Worm (Caenorhabditis elegans) whole organism, late embryonic: Measurements from ENCODE around the gene R03G5.6.

ENCODE experiments used
- F13H6.1 ChIP-seq: sonication (generic microtip); optimal IDR thresholded peaks from 2 replicates; lab custom pipeline; 2016; ENCODE audit warnings: missing genetic modification characterization, missing compliant biosample characterization
- K02D7.2 ChIP-seq: sonication (generic microtip); optimal IDR thresholded peaks from 2 replicates; lab custom pipeline; 2017; ENCODE audit warnings: mild to moderate bottlenecking, missing genetic modification characterization, missing compliant biosample characterization
- T23F11.4 ChIP-seq: fragments of 200-800 bp; sonication (Bioruptor generic); optimal IDR thresholded peaks from 2 replicates; lab custom pipeline; 2018; ENCODE audit warnings: mild to moderate bottlenecking, missing genetic modification characterization, missing compliant biosample characterization
- ahr-1 ChIP-seq: sonication (generic microtip); optimal IDR thresholded peaks from 2 replicates; lab custom pipeline; 2016; ENCODE audit warnings: missing genetic modification characterization, missing compliant biosample characterization
- ama-1 ChIP-seq: fragments of 150-350 bp; optimal IDR thresholded peaks from 2 replicates; lab custom pipeline; 2014
- ceh-14 ChIP-seq: sonication (generic microtip); optimal IDR thresholded peaks from 2 replicates; lab custom pipeline; 2016; ENCODE audit warnings: missing genotype, missing genetic modification characterization, missing compliant biosample characterization
- ceh-2 ChIP-seq: sonication (generic microtip); optimal IDR thresholded peaks from 2 replicates; lab custom pipeline; 2016; ENCODE audit warnings: missing genotype, missing genetic modification characterization, missing compliant biosample characterization
- ceh-22 ChIP-seq: sonication (generic microtip); optimal IDR thresholded peaks from 2 replicates; lab custom pipeline; 2017; ENCODE audit warnings: missing biosample characterization, missing genetic modification characterization
- ceh-24 ChIP-seq: sonication (generic microtip); optimal IDR thresholded peaks from 2 replicates; lab custom pipeline; 2016; ENCODE audit warnings: mild to moderate bottlenecking, missing genetic modification characterization, missing compliant biosample characterization
- ceh-30 ChIP-seq: fragments of 150-350 bp; optimal IDR thresholded peaks from 2 replicates; lab custom pipeline; 2014; ENCODE audit warnings: missing biosample characterization, missing genetic modification characterization
- ceh-34 ChIP-seq: sonication (generic microtip); optimal IDR thresholded peaks from 2 replicates; lab custom pipeline; 2016; ENCODE audit warnings: mild to moderate bottlenecking, missing genetic modification characterization, missing compliant biosample characterization
- ceh-9 ChIP-seq: sonication (generic microtip); optimal IDR thresholded peaks from 2 replicates; lab custom pipeline; 2016; ENCODE audit warnings: mild to moderate bottlenecking, missing genetic modification characterization, inconsistent platforms, missing compliant biosample characterization
- che-1 ChIP-seq: sonication (generic microtip); optimal IDR thresholded peaks from 2 replicates; lab custom pipeline; 2016; ENCODE audit warnings: mild to moderate bottlenecking, missing genetic modification characterization, missing compliant biosample characterization
- dve-1 ChIP-seq: sonication (generic microtip); optimal IDR thresholded peaks from 2 replicates; lab custom pipeline; 2017; ENCODE audit warnings: antibody characterized with exemption, mild to moderate bottlenecking, missing genetic modification characterization, missing compliant biosample characterization
- elt-2 ChIP-seq: sonication (generic microtip); optimal IDR thresholded peaks from 2 replicates; lab custom pipeline; 2016; ENCODE audit warnings: missing genetic modification reagents, missing genetic modification characterization, missing compliant biosample characterization
- elt-4 ChIP-seq: sonication (generic microtip); optimal IDR thresholded peaks from 2 replicates; lab custom pipeline; 2016; ENCODE audit warnings: missing genetic modification characterization, missing compliant biosample characterization
- ets-4 ChIP-seq: sonication (generic microtip); optimal IDR thresholded peaks from 2 replicates; lab custom pipeline; 2016; ENCODE audit warnings: missing genetic modification characterization, missing compliant biosample characterization
- eyg-1 ChIP-seq: sonication (generic microtip); optimal IDR thresholded peaks from 2 replicates; lab custom pipeline; 2016; ENCODE audit warnings: missing genotype, missing genetic modification characterization, missing compliant biosample characterization
- fkh-10 ChIP-seq: fragments of 150-350 bp; optimal IDR thresholded peaks from 2 replicates; lab custom pipeline; 2014; ENCODE audit warnings: missing biosample characterization, missing genetic modification reagents, missing genetic modification characterization
- fkh-6 ChIP-seq: sonication (generic microtip); optimal IDR thresholded peaks from 2 replicates; lab custom pipeline; 2016; ENCODE audit warnings: missing genetic modification characterization, missing compliant biosample characterization
- gmeb-2 ChIP-seq: sonication (generic microtip); optimal IDR thresholded peaks from 2 replicates; lab custom pipeline; 2016; ENCODE audit warnings: missing genetic modification characterization, inconsistent platforms, missing compliant biosample characterization
- hlh-13 ChIP-seq: fragments of 200-800 bp; sonication (Bioruptor generic); optimal IDR thresholded peaks from 2 replicates; lab custom pipeline; 2018; ENCODE audit warnings: mild to moderate bottlenecking, missing genetic modification characterization, missing compliant biosample characterization
- hlh-30 ChIP-seq: sonication (generic microtip); optimal IDR thresholded peaks from 2 replicates; lab custom pipeline; 2017; ENCODE audit warnings: antibody characterized with exemption, missing genetic modification characterization, missing compliant biosample characterization; ENCODE audit not compliant: insufficient read depth
- hlh-6 ChIP-seq: sonication (generic microtip); optimal IDR thresholded peaks from 2 replicates; lab custom pipeline; 2016; ENCODE audit warnings: missing genotype, missing genetic modification characterization, missing compliant biosample characterization
- hlh-8 ChIP-seq: sonication (generic microtip); optimal IDR thresholded peaks from 2 replicates; lab custom pipeline; 2016; ENCODE audit warnings: missing genotype, missing genetic modification characterization, missing compliant biosample characterization
- lim-6 ChIP-seq: sonication (generic microtip); optimal IDR thresholded peaks from 2 replicates; lab custom pipeline; 2016; ENCODE audit warnings: missing genetic modification characterization, missing compliant biosample characterization
- madf-2 ChIP-seq: sonication (generic microtip); optimal IDR thresholded peaks from 2 replicates; lab custom pipeline; 2017; ENCODE audit warnings: missing genetic modification characterization, missing compliant biosample characterization
- nfya-1 ChIP-seq: sonication (generic microtip); optimal IDR thresholded peaks from 2 replicates; lab custom pipeline; 2017; ENCODE audit warnings: missing genetic modification characterization, mild to moderate bottlenecking, missing compliant biosample characterization, antibody characterized with exemption, moderate library complexity
- nhr-232 ChIP-seq: sonication (generic microtip); optimal IDR thresholded peaks from 2 replicates; lab custom pipeline; 2016; ENCODE audit warnings: missing genetic modification characterization, missing compliant biosample characterization
- npax-4 ChIP-seq: sonication (generic microtip); optimal IDR thresholded peaks from 2 replicates; lab custom pipeline; 2016; ENCODE audit warnings: missing genetic modification characterization, missing compliant biosample characterization
- odd-2 ChIP-seq: sonication (generic microtip); optimal IDR thresholded peaks from 2 replicates; lab custom pipeline; 2017; ENCODE audit warnings: antibody characterized with exemption, mild to moderate bottlenecking, missing genetic modification characterization, missing compliant biosample characterization
- pag-3 ChIP-seq: sonication (generic microtip); optimal IDR thresholded peaks from 2 replicates; lab custom pipeline; 2016; ENCODE audit warnings: missing compliant biosample characterization, missing genetic modification characterization, borderline replicate concordance
- pat-9 ChIP-seq: fragments of 200-800 bp; sonication (Bioruptor generic); optimal IDR thresholded peaks from 2 replicates; lab custom pipeline; 2018; ENCODE audit warnings: mild to moderate bottlenecking, missing genetic modification characterization, moderate library complexity, missing compliant biosample characterization
- pha-2 ChIP-seq: sonication (generic microtip); optimal IDR thresholded peaks from 2 replicates; lab custom pipeline; 2017; ENCODE audit warnings: mild to moderate bottlenecking, missing genetic modification characterization, missing compliant biosample characterization
- pqm-1 ChIP-seq: sonication (generic microtip); optimal IDR thresholded peaks from 2 replicates; lab custom pipeline; 2016; ENCODE audit warnings: missing genetic modification characterization, missing compliant biosample characterization
- ref-2 ChIP-seq: sonication (generic microtip); optimal IDR thresholded peaks from 2 replicates; lab custom pipeline; 2016; ENCODE audit warnings: missing genetic modification characterization, missing compliant biosample characterization
- rnt-1 ChIP-seq: sonication (generic microtip); optimal IDR thresholded peaks from 2 replicates; lab custom pipeline; 2016; ENCODE audit warnings: missing genetic modification characterization, missing compliant biosample characterization
- sdc-2 ChIP-seq: sonication (generic microtip); optimal IDR thresholded peaks from 2 replicates; lab custom pipeline; 2016; ENCODE audit warnings: missing genotype, missing genetic modification characterization, missing compliant biosample characterization
- sox-2 ChIP-seq: fragments of 200-800 bp; sonication (Bioruptor generic); IDR thresholded peaks from 2 replicates; pipeline ENCODE4 v1.3.6; 2022; ENCODE audit warnings: missing genetic modification reagents, missing genetic modification characterization, missing compliant biosample characterization
- sox-4 ChIP-seq: sonication (generic microtip); optimal IDR thresholded peaks from 2 replicates; lab custom pipeline; 2017; ENCODE audit warnings: mild to moderate bottlenecking, missing genetic modification characterization, inconsistent platforms, missing compliant biosample characterization
- tbx-2 ChIP-seq: sonication (generic microtip); optimal IDR thresholded peaks from 2 replicates; lab custom pipeline; 2016; ENCODE audit warnings: missing genetic modification characterization, missing compliant biosample characterization
- unc-3 ChIP-seq, 2 experiments: fragments of 200-800 bp in 1 of 2; sonication (Bioruptor generic) in 1 of 2; sonication (generic microtip) in 1 of 2; conservative IDR thresholded peaks in 1 of 2; optimal IDR thresholded peaks in 1 of 2; 2 replicates each; pipeline versions ENCODE4 v1.3.6 to Lab custom; 2016 to 2022; ENCODE audit warnings: missing compliant biosample characterization in 2 of 2, missing genetic modification characterization in 2 of 2, missing genetic modification reagents in 1 of 2
- unc-42 ChIP-seq: sonication (generic microtip); optimal IDR thresholded peaks from 2 replicates; lab custom pipeline; 2016; ENCODE audit warnings: missing genotype, missing genetic modification characterization, missing compliant biosample characterization
- unc-55 ChIP-seq: sonication (generic microtip); optimal IDR thresholded peaks from 2 replicates; lab custom pipeline; 2017; ENCODE audit warnings: missing biosample characterization, missing genetic modification reagents, missing genetic modification characterization
- zip-5 ChIP-seq: sonication (generic microtip); optimal IDR thresholded peaks from 2 replicates; lab custom pipeline; 2016; ENCODE audit warnings: missing genetic modification characterization, missing compliant biosample characterization
- ztf-16 ChIP-seq: sonication (generic microtip); optimal IDR thresholded peaks from 2 replicates; lab custom pipeline; 2017; ENCODE audit warnings: missing genetic modification characterization, missing compliant biosample characterization

Gene R03G5.6

DNA sequence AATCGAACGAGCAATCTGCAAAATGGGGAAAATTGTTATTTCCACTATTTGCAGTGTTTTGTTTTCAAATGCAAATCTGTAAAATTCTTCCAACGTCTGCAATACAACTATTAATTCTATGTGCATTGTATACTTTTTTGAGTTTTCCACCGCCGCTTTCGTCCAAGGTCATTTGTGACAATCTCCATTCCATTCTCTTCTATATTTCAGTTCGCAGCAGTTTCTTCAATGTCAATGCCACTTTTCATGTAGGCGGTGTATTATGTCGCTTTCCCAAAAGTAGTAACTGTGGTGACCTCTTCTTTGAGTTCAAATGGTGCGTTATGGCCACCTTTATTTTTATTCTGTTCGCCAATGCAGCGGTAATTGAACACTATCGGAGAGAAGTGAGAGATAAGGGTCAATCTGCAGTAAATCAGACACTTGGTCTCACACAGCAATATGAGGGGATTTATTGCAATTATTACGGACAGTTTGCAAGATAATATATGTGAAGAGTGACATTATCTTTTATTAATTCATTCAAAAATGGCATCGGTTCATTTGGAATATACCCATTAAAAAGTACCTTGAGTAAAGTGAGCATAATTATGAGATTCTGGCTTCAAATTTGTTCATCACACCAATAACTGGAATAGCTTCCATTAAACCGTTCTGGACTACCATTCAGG is 10.0 kb upstream of the R03G5.6 start:
- TF ChIP-seq ceh-14 (tag; lab: Kevin White, UChicago) (no peak), unc-42 (tag; lab: Kevin White, UChicago) (no peak), unc-3 (GFP tag; conservative IDR thresholded peaks at IDR 0.05; lab: Robert Waterston, UW) (no peak), unc-3 (tag; optimal IDR thresholded peaks at IDR 0.05; lab: Kevin White, UChicago) (no peak), T23F11.4 (GFP tag; lab: Kevin White, UChicago) (no peak), elt-4 (no peak)

DNA sequence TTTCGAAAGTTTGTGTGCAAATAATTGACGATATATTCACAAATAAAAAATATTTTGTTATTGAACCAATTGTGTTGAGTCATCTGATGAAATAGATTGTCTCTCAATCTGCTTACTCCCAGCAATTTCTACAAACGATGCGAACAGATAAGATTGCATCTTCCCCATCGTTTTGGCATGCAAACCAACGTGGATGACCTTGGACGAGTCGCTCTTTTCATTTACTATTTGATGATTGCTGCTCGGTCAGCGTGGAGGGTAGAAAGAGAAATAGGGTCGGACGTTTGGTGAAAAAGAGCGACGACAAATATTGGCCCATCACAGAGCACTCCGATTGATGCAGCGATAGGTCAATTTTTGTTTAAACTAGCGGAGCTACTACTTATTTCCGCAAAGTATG is 9.0 kb upstream of the R03G5.6 start:
- TF ChIP-seq ceh-9 (tag; lab: Kevin White, UChicago) (no peak), hlh-30 (tag; lab: Kevin White, UChicago) (no peak), ama-1 (lab: Kevin White, UChicago) (peak; percentile 63), ceh-2 (no peak), elt-2 (tag; lab: Kevin White, UChicago) (peak; percentile 44), fkh-10 (GFP tag; lab: Kevin White, UChicago) (no peak), ceh-30 (tag; lab: Kevin White, UChicago) (no peak), pat-9 (no peak), dve-1 (tag; lab: Kevin White, UChicago) (peak; percentile 24), ceh-34 (tag; lab: Kevin White, UChicago) (peak; percentile 46), pag-3 (tag; lab: Kevin White, UChicago) (no peak), T23F11.4 (GFP tag; lab: Kevin White, UChicago) (no peak), rnt-1 (tag; lab: Kevin White, UChicago) (peak; percentile 18), ets-4 (tag; lab: Kevin White, UChicago) (no peak), hlh-6 (tag; lab: Kevin White, UChicago) (no peak), fkh-6 (no peak), pqm-1 (tag; lab: Kevin White, UChicago) (no peak), ceh-24 (tag; lab: Kevin White, UChicago) (no peak), unc-55 (GFP tag; lab: Kevin White, UChicago) (no peak), nfya-1 (tag; lab: Kevin White, UChicago) (peak; percentile 66), pha-2 (tag; lab: Kevin White, UChicago) (no peak), ahr-1 (tag; lab: Kevin White, UChicago) (no peak), tbx-2 (tag; lab: Kevin White, UChicago) (peak; percentile 21)

ce11 chrX:7823108-7823704 is 6.5 kb upstream of the R03G5.6 start, which contains the start of gene eef-1A.2:
eef-1A.2 (plus strand) TSS chrX:7823654.
- TF ChIP-seq K02D7.2 (tag; lab: Kevin White, UChicago) (no peak), ceh-30 (tag; lab: Kevin White, UChicago) (no peak), lim-6 (tag; lab: Kevin White, UChicago) (no peak), ceh-9 (tag; lab: Kevin White, UChicago) (no peak), che-1 (tag; lab: Kevin White, UChicago) (no peak), hlh-13 (GFP tag; lab: Kevin White, UChicago) (no peak), ztf-16 (tag; lab: Kevin White, UChicago) (no peak), sox-2 (no peak), ceh-22 (peak; percentile 57), sdc-2 (tag; lab: Kevin White, UChicago) (peak; percentile 80), ref-2 (peak; percentile 81), madf-2 (tag; lab: Kevin White, UChicago) (peak; percentile 39), sox-4 (tag; lab: Kevin White, UChicago) (no peak), ceh-2 (peak; percentile 29), pag-3 (tag; lab: Kevin White, UChicago) (peak; percentile 31), unc-55 (GFP tag; lab: Kevin White, UChicago) (peak; percentile 64), zip-5 (tag; lab: Kevin White, UChicago) (no peak), ets-4 (tag; lab: Kevin White, UChicago) (no peak), ama-1 (lab: Kevin White, UChicago) (no peak), npax-4 (tag; lab: Kevin White, UChicago) (no peak), gmeb-2 (tag; lab: Kevin White, UChicago) (peak; percentile 7), odd-2 (tag; lab: Kevin White, UChicago) (no peak), F13H6.1 (tag; lab: Kevin White, UChicago) (peak; percentile 33), unc-3 (GFP tag; conservative IDR thresholded peaks at IDR 0.05; lab: Robert Waterston, UW) (no peak), unc-3 (tag; optimal IDR thresholded peaks at IDR 0.05; lab: Kevin White, UChicago) (no peak), nhr-232 (tag; lab: Kevin White, UChicago) (no peak), ceh-14 (tag; lab: Kevin White, UChicago) (peak; percentile 60), tbx-2 (tag; lab: Kevin White, UChicago) (peak; percentile 87), eyg-1 (peak; percentile 60), hlh-8 (tag; lab: Kevin White, UChicago) (no peak), ceh-24 (tag; lab: Kevin White, UChicago) (no peak)
